Worm (Caenorhabditis elegans) whole organism, L2 larva: Measurements from ENCODE around the gene him-5.

Source experiments
- F13H6.1 ChIP-seq: sonication (generic microtip); optimal IDR thresholded peaks from 2 replicates; lab custom pipeline; 2016; ENCODE audit warnings: missing genetic modification characterization, missing compliant biosample characterization
- alr-1 ChIP-seq: fragments of 150-350 bp; optimal IDR thresholded peaks from 2 replicates; lab custom pipeline; 2014; ENCODE audit warnings: missing biosample characterization, missing genetic modification characterization
- ceh-16 ChIP-seq: fragments of 150-350 bp; optimal IDR thresholded peaks from 2 replicates; lab custom pipeline; 2014; ENCODE audit warnings: missing biosample characterization, missing genetic modification characterization
- egl-27 ChIP-seq: sonication (generic microtip); optimal IDR thresholded peaks from 3 replicates; lab custom pipeline; 2017; ENCODE audit warnings: missing biosample characterization, missing genetic modification reagents, missing genetic modification characterization
- lin-13 ChIP-seq: fragments of 150-350 bp; optimal IDR thresholded peaks from 2 replicates; lab custom pipeline; 2014; ENCODE audit warnings: missing biosample characterization, missing genetic modification reagents, missing genetic modification characterization
- nhr-11 ChIP-seq: fragments of 150-350 bp; optimal IDR thresholded peaks from 2 replicates; lab custom pipeline; 2014; ENCODE audit warnings: missing biosample characterization, missing genetic modification characterization
- nhr-77 ChIP-seq: fragments of 150-350 bp; optimal IDR thresholded peaks from 2 replicates; lab custom pipeline; 2014; ENCODE audit warnings: missing biosample characterization, missing genetic modification characterization
- snpc-4 ChIP-seq: fragments of 150-350 bp; optimal IDR thresholded peaks from 2 replicates; lab custom pipeline; 2014; ENCODE audit warnings: missing biosample characterization, missing genetic modification characterization
- unc-39 ChIP-seq: fragments of 150-350 bp; optimal IDR thresholded peaks from 2 replicates; lab custom pipeline; 2014; ENCODE audit warnings: missing biosample characterization, missing genetic modification characterization
- ztf-11 ChIP-seq: sonication (generic microtip); optimal IDR thresholded peaks from 2 replicates; lab custom pipeline; 2017; ENCODE audit warnings: missing biosample characterization, missing genetic modification characterization
- ztf-4 ChIP-seq: fragments of 150-350 bp; optimal IDR thresholded peaks from 2 replicates; lab custom pipeline; 2014; ENCODE audit warnings: missing biosample characterization, missing genetic modification characterization

- TF ChIP-seq ceh-16 (tag; lab: Kevin White, UChicago) (no peak), unc-39 (tag; lab: Kevin White, UChicago) (no peak), ztf-4 (tag; lab: Kevin White, UChicago) (no peak), nhr-11 (no peak), ztf-11 (tag; lab: Kevin White, UChicago) (no peak), alr-1 (tag; lab: Kevin White, UChicago) (no peak), lin-13 (GFP tag; lab: Kevin White, UChicago) (no peak), F13H6.1 (tag; lab: Kevin White, UChicago) (no peak), egl-27 (no peak), snpc-4 (tag; lab: Kevin White, UChicago) (no peak), nhr-77 (tag; lab: Kevin White, UChicago) (no peak)
Measured at ce11 chrV:14093805-14094204, 3.6 kb downstream of the him-5 start, which contains the start of gene D1086.8.
